Fruit fly (Drosophila melanogaster) whole organism, wandering third instar larva: Measurements from ENCODE around the gene CtsL4.
A peak's percentile ranks its signal among the peaks of the same experiment; 100 is the strongest.

ENCODE experiments used
- Abd-B ChIP-seq: fragments of >200 bp; optimal IDR thresholded peaks from 2 replicates; lab custom pipeline; 2017; ENCODE audit warnings: missing biosample characterization, missing genetic modification characterization
- CG32264 ChIP-seq: fragments of 200-800 bp; sonication (Bioruptor generic); optimal IDR thresholded peaks from 2 replicates; lab custom pipeline; 2016; ENCODE audit warnings: missing biosample characterization, missing genetic modification characterization
- CG9705 ChIP-seq: fragments of 200-800 bp; sonication (Bioruptor generic); optimal IDR thresholded peaks from 2 replicates; lab custom pipeline; 2018; ENCODE audit warnings: missing biosample characterization, mild to moderate bottlenecking, missing genetic modification characterization
- CrebA ChIP-seq: fragments of 200-800 bp; sonication (Bioruptor generic); optimal IDR thresholded peaks from 2 replicates; lab custom pipeline; 2016; ENCODE audit warnings: missing biosample characterization, mild to moderate bottlenecking, missing genetic modification characterization, borderline replicate concordance
- GATAd ChIP-seq: sonication (Bioruptor generic); optimal IDR thresholded peaks from 2 replicates; lab custom pipeline; 2016; ENCODE audit warnings: missing biosample characterization, missing genetic modification characterization
- HLH106 ChIP-seq: fragments of 200-800 bp; optimal IDR thresholded peaks from 3 replicates; lab custom pipeline; 2019; ENCODE audit warnings: missing biosample characterization, mild to moderate bottlenecking, missing genetic modification characterization, moderate library complexity
- Hnf4 ChIP-seq: fragments of 200-800 bp; sonication (Bioruptor generic); optimal IDR thresholded peaks from 2 replicates; lab custom pipeline; 2016; ENCODE audit warnings: missing biosample characterization, mild to moderate bottlenecking, missing genetic modification characterization
- Hr78 ChIP-seq: fragments of >200 bp; optimal IDR thresholded peaks from 2 replicates; lab custom pipeline; 2017; ENCODE audit warnings: missing biosample characterization, missing genetic modification characterization
- Hr83 ChIP-seq: fragments of 200-300 bp; sonication (Bioruptor generic); optimal IDR thresholded peaks from 2 replicates; lab custom pipeline; 2016; ENCODE audit warnings: missing biosample characterization, mild to moderate bottlenecking, missing genetic modification characterization, moderate library complexity; ENCODE audit not compliant: poor library complexity, severe bottlenecking
- Jra ChIP-seq: sonication (Bioruptor generic); optimal IDR thresholded peaks from 2 replicates; lab custom pipeline; 2016; ENCODE audit warnings: missing biosample characterization, missing genetic modification characterization
- Mio ChIP-seq: sonication (Bioruptor generic); optimal IDR thresholded peaks from 2 replicates; lab custom pipeline; 2016; ENCODE audit warnings: missing biosample characterization, missing genetic modification characterization
- OdsH ChIP-seq: fragments of 200-800 bp; sonication (Bioruptor generic); optimal IDR thresholded peaks from 2 replicates; lab custom pipeline; 2016; ENCODE audit warnings: missing biosample characterization, mild to moderate bottlenecking, missing genetic modification characterization
- Rel ChIP-seq, 2 experiments: fragments of 200-800 bp; sonication (Bioruptor generic) in 1 of 2; optimal IDR thresholded peaks; 2 replicates in 1 of 2; 3 replicates in 1 of 2; lab custom pipeline; 2016 to 2019; ENCODE audit warnings: mild to moderate bottlenecking in 2 of 2, missing biosample characterization in 2 of 2, missing genetic modification characterization in 2 of 2, moderate library complexity in 1 of 2
- Sp1 ChIP-seq: fragments of 200-800 bp; sonication (Bioruptor generic); optimal IDR thresholded peaks from 3 replicates; lab custom pipeline; 2019; ENCODE audit warnings: missing biosample characterization, mild to moderate bottlenecking, missing genetic modification characterization, moderate library complexity
- Vsx2 ChIP-seq: fragments of 200-300, 225-300 bp; sonication (Bioruptor generic); optimal IDR thresholded peaks from 2 replicates; lab custom pipeline; 2018; ENCODE audit warnings: missing biosample characterization, missing genetic modification characterization; ENCODE audit not compliant: partially characterized antibody
- brk ChIP-seq: fragments of 200-800 bp; sonication (Bioruptor generic); optimal IDR thresholded peaks from 2 replicates; lab custom pipeline; 2016; ENCODE audit warnings: missing biosample characterization, mild to moderate bottlenecking, missing genetic modification characterization
- dmrt93B ChIP-seq: fragments of 200-800 bp; sonication (Bioruptor generic); optimal IDR thresholded peaks from 2 replicates; lab custom pipeline; 2018; ENCODE audit warnings: missing biosample characterization, mild to moderate bottlenecking, missing genetic modification characterization
- dsf ChIP-seq: sonication (Bioruptor generic); optimal IDR thresholded peaks from 2 replicates; lab custom pipeline; 2016; ENCODE audit warnings: missing biosample characterization, missing genetic modification characterization, borderline replicate concordance
- fru ChIP-seq: fragments of 200-800 bp; sonication (Bioruptor generic); optimal IDR thresholded peaks from 3 replicates; lab custom pipeline; 2016; ENCODE audit warnings: missing biosample characterization, mild to moderate bottlenecking, missing genetic modification characterization
- h ChIP-seq: fragments of 200-800 bp; sonication (Bioruptor generic); optimal IDR thresholded peaks from 3 replicates; lab custom pipeline; 2016; ENCODE audit warnings: missing biosample characterization, mild to moderate bottlenecking, missing genetic modification characterization
- jim ChIP-seq: fragments of 175-275, 200-325 bp; sonication (Bioruptor generic); optimal IDR thresholded peaks from 2 replicates; lab custom pipeline; 2016; ENCODE audit warnings: missing biosample characterization, mild to moderate bottlenecking, missing genetic modification characterization
- lola ChIP-seq: fragments of >200 bp; optimal IDR thresholded peaks from 2 replicates; lab custom pipeline; 2017; ENCODE audit warnings: missing biosample characterization, missing genetic modification characterization
- pan ChIP-seq: fragments of >200 bp; optimal IDR thresholded peaks from 2 replicates; lab custom pipeline; 2017
- psq ChIP-seq: fragments of 200-800 bp; sonication (Bioruptor generic); optimal IDR thresholded peaks from 3 replicates; lab custom pipeline; 2017; ENCODE audit warnings: missing biosample characterization, mild to moderate bottlenecking, missing genetic modification characterization, moderate library complexity
- rgr ChIP-seq: fragments of 200-800 bp; sonication (Bioruptor generic); optimal IDR thresholded peaks from 3 replicates; lab custom pipeline; 2016; ENCODE audit warnings: missing biosample characterization, mild to moderate bottlenecking, missing genetic modification characterization
- sv ChIP-seq: fragments of 200-800 bp; sonication (Bioruptor generic); optimal IDR thresholded peaks from 3 replicates; lab custom pipeline; 2016; ENCODE audit warnings: missing biosample characterization, missing genetic modification characterization
- tai ChIP-seq: sonication (Bioruptor generic); optimal IDR thresholded peaks from 2 replicates; lab custom pipeline; 2016; ENCODE audit warnings: missing biosample characterization, missing genetic modification characterization
- usp ChIP-seq: fragments of >200 bp; optimal IDR thresholded peaks from 2 replicates; lab custom pipeline; 2017; ENCODE audit warnings: missing biosample characterization, missing genetic modification characterization
- woc ChIP-seq: sonication (Bioruptor generic); optimal IDR thresholded peaks from 2 replicates; lab custom pipeline; 2016; ENCODE audit warnings: missing biosample characterization, mild to moderate bottlenecking, missing genetic modification characterization

The CtsL4 gene

dm6 chr2L:10322773-10323487 is 33.5 kb downstream of the CtsL4 start, which contains the start of gene CG5381:
Gene CG5381, minus strand, starts transcription at chr2L:10323102.
- no peak for TF ChIP-seq Hr78 (GFP tag; lab: Kevin White, UChicago)
- no peak for TF ChIP-seq Rel (GFP tag; optimal IDR thresholded peaks at IDR 0.05; lab: Kevin White, UChicago)
- peak; percentile 77 for TF ChIP-seq Rel (tag; optimal IDR thresholded peaks at IDR 0.05; lab: Kevin White, UChicago)
- TF ChIP-seq, all 38 proteins: peak for 1

DNA sequence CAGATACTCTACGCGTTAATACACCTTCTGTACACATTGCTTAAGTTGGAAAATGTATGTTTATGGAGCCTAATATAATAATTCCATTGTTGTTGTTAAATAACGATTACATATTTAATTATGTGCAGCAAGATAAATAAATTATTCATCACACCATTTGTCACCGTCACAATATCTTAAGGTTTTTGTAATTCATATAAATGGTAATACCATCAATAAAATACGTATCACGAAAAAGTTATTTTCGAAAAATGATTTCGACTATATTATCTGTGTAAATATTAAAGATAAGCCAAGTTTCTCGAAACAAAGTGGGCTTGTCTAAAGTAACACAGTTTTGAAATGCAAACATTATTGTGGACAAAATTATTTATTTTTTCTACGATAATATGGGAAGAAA is 34.2 kb downstream of the CtsL4 start, which contains the start of gene CG4995:
TSS of gene CG4995 (plus strand) at position 301 of the 400 bp plus-strand sequence.
- no peak for TF ChIP-seq pan (lab: Kevin White, UChicago)
- TF ChIP-seq Hr83 (GFP tag; lab: Kevin White, UChicago) = no peak
- no peak for TF ChIP-seq Abd-B (GFP tag; lab: Kevin White, UChicago)
- TF ChIP-seq HLH106 (tag; lab: Kevin White, UChicago) = no peak
- TF ChIP-seq jim (GFP tag; lab: Kevin White, UChicago) = no peak
- no peak for TF ChIP-seq woc (GFP tag; lab: Kevin White, UChicago)
- no peak for TF ChIP-seq Hr78 (GFP tag; lab: Kevin White, UChicago)
- no peak for TF ChIP-seq CrebA (GFP tag; lab: Kevin White, UChicago)
- TF ChIP-seq psq (GFP tag; lab: Kevin White, UChicago) = no peak
- no peak for TF ChIP-seq OdsH (GFP tag; lab: Kevin White, UChicago)

dm6 chr2L:10321612-10322011 is 34.8 kb downstream of the CtsL4 start:
- no peak for TF ChIP-seq Jra (GFP tag; lab: Kevin White, UChicago)
- TF ChIP-seq Rel (GFP tag; optimal IDR thresholded peaks at IDR 0.05; lab: Kevin White, UChicago) = peak; percentile 21
- TF ChIP-seq Rel (tag; optimal IDR thresholded peaks at IDR 0.05; lab: Kevin White, UChicago) = no peak

- TF ChIP-seq Rel (GFP tag; optimal IDR thresholded peaks at IDR 0.05; lab: Kevin White, UChicago) (no peak), Rel (tag; optimal IDR thresholded peaks at IDR 0.05; lab: Kevin White, UChicago) (peak; percentile 69), brk (peak; percentile 10), woc (GFP tag; lab: Kevin White, UChicago) (peak; percentile 10), h (GFP tag; lab: Kevin White, UChicago) (peak; percentile 11), dsf (GFP tag; lab: Kevin White, UChicago) (no peak), Sp1 (GFP tag; lab: Kevin White, UChicago) (no peak), CrebA (GFP tag; lab: Kevin White, UChicago) (no peak)
Observed at dm6 chr2L:10321036-10321583, 35.3 kb downstream of the CtsL4 start.

- no peak for TF ChIP-seq woc (GFP tag; lab: Kevin White, UChicago)
- no peak for TF ChIP-seq Sp1 (GFP tag; lab: Kevin White, UChicago)
- no peak for TF ChIP-seq HLH106 (tag; lab: Kevin White, UChicago)
- no peak for TF ChIP-seq GATAd (GFP tag; lab: Kevin White, UChicago)
- TF ChIP-seq dsf (GFP tag; lab: Kevin White, UChicago) = no peak
- TF ChIP-seq pan (lab: Kevin White, UChicago) = no peak
- no peak for TF ChIP-seq sv
- TF ChIP-seq usp (GFP tag; lab: Kevin White, UChicago) = no peak
- no peak for TF ChIP-seq tai
- no peak for TF ChIP-seq Mio (GFP tag; lab: Kevin White, UChicago)
- no peak for TF ChIP-seq dmrt93B
- TF ChIP-seq lola = no peak
- no peak for TF ChIP-seq Hnf4 (GFP tag; lab: Kevin White, UChicago)
- TF ChIP-seq fru (GFP tag; lab: Kevin White, UChicago) = no peak
- no peak for TF ChIP-seq psq (GFP tag; lab: Kevin White, UChicago)
Observed at dm6 chr2L:10320174-10320775, 36.1 kb downstream of the CtsL4 start.

dm6 chr2L:10315888-10316287 is 40.5 kb downstream of the CtsL4 start:
- no peak for TF ChIP-seq Vsx2 (GFP tag; lab: Kevin White, UChicago)
- no peak for TF ChIP-seq GATAd (GFP tag; lab: Kevin White, UChicago)
- TF ChIP-seq lola = no peak
- no peak for TF ChIP-seq rgr (GFP tag; lab: Kevin White, UChicago)
- TF ChIP-seq tai = no peak
- no peak for TF ChIP-seq CG9705 (GFP tag; lab: Kevin White, UChicago)
- TF ChIP-seq Rel (GFP tag; optimal IDR thresholded peaks at IDR 0.05; lab: Kevin White, UChicago) = no peak
- no peak for TF ChIP-seq Rel (tag; optimal IDR thresholded peaks at IDR 0.05; lab: Kevin White, UChicago)
- TF ChIP-seq dsf (GFP tag; lab: Kevin White, UChicago) = no peak
- no peak for TF ChIP-seq Sp1 (GFP tag; lab: Kevin White, UChicago)
- TF ChIP-seq CG32264 (GFP tag; lab: Kevin White, UChicago) = no peak
- TF ChIP-seq usp (GFP tag; lab: Kevin White, UChicago) = no peak
- no peak for TF ChIP-seq brk
- TF ChIP-seq Hr83 (GFP tag; lab: Kevin White, UChicago) = no peak
- no peak for TF ChIP-seq jim (GFP tag; lab: Kevin White, UChicago)
- TF ChIP-seq h (GFP tag; lab: Kevin White, UChicago) = no peak
- TF ChIP-seq, all 38 proteins: peak for 0
